Worm (Caenorhabditis elegans): Measurements from ENCODE around the gene C45G9.14.

Gene C45G9.14

DNA sequence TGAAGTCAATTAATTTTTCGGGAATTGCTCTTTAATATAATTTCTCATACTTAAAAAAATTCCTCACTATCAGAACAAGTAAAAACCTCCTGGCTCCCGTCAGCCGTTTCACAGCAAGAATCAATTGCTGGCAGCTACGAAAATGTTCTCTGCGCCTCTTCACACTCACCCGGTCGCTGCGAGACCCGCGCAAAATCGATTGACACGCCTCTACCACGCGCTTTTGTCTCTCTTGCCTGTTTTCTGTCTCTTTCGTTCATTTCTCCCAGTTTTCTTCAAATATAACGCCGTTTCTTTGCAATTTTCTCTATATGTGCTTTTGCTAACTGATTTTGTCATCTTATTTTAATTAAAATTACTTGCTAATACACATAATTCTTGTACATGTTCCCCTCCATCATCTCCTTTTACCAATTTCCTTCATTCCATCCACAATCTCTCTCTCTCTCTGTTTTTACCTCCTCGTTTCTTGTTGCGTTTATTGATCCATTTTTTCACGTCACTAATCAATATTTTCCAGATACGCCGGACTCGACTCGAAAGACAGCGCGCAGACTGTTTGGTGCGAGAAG lies 20.3 kb upstream of the C45G9.14 start, which contains the start of gene pcf-11 (continued):
- TF ChIP-seq egl-43 (GFP tag; IDR thresholded peaks at IDR 0.05) (no peak), aly-2 (tag; optimal IDR thresholded peaks at IDR 0.05) (no peak), dmd-9 (GFP tag; IDR thresholded peaks at IDR 0.05) (no peak), egl-27 (tag; optimal IDR thresholded peaks at IDR 0.05) (no peak), aha-1 (tag) (peak; percentile 86), hlh-11 (tag; optimal IDR thresholded peaks at IDR 0.05) (peak; percentile 64), madf-9 (GFP tag; conservative IDR thresholded peaks at IDR 0.05) (no peak), nhr-77 (tag; optimal IDR thresholded peaks at IDR 0.05) (peak; percentile 52), madf-5 (GFP tag; IDR thresholded peaks at IDR 0.05) (no peak), lin-38 (GFP tag; IDR thresholded peaks at IDR 0.05) (peak; percentile 50), jun-1 (tag; optimal IDR thresholded peaks at IDR 0.05) (no peak), gei-8 (GFP tag; optimal IDR thresholded peaks at IDR 0.05) (no peak), snpc-1.2 (GFP tag; IDR thresholded peaks at IDR 0.05) (no peak), php-3 (GFP tag; IDR thresholded peaks at IDR 0.05) (no peak), ceh-62 (tag; optimal IDR thresholded peaks at IDR 0.05) (no peak), F44E2.7 (GFP tag; IDR thresholded peaks at IDR 0.05) (no peak), lim-7 (GFP tag; IDR thresholded peaks at IDR 0.05) (no peak), dpl-1 (GFP tag; optimal IDR thresholded peaks at IDR 0.05) (peak; percentile 61), duxl-1 (tag; optimal IDR thresholded peaks at IDR 0.05; ENCODE audit: poor library complexity) (no peak), daf-19 (GFP tag; conservative IDR thresholded peaks at IDR 0.05) (no peak), F37D6.2 (tag; optimal IDR thresholded peaks at IDR 0.05) (no peak), R02D3.7 (tag; optimal IDR thresholded peaks at IDR 0.05) (no peak), ztf-11 (tag; optimal IDR thresholded peaks at IDR 0.05) (no peak), F49E8.2 (tag; optimal IDR thresholded peaks at IDR 0.05; ENCODE audit: borderline replicate concordance) (no peak), nhr-102 (tag; optimal IDR thresholded peaks at IDR 0.05) (no peak), saeg-2 (GFP tag; IDR thresholded peaks at IDR 0.05) (no peak), lin-29 (GFP tag; IDR thresholded peaks at IDR 0.05) (no peak), F26F4.8 (GFP tag; conservative IDR thresholded peaks at IDR 0.05) (no peak), T20F7.1 (GFP tag; optimal IDR thresholded peaks at IDR 0.05) (no peak), D1046.2 (GFP tag; IDR thresholded peaks at IDR 0.05) (no peak), arid-1 (GFP tag; conservative IDR thresholded peaks at IDR 0.05) (no peak), sdz-12 (GFP tag; optimal IDR thresholded peaks at IDR 0.05) (no peak), tag-97 (GFP tag; IDR thresholded peaks at IDR 0.05) (no peak), ztf-7 (tag; optimal IDR thresholded peaks at IDR 0.05) (no peak), ceh-82 (tag; optimal IDR thresholded peaks at IDR 0.05) (no peak), ceh-32 (tag; optimal IDR thresholded peaks at IDR 0.05; ENCODE audit: poor library complexity) (no peak), attf-4 (tag; optimal IDR thresholded peaks at IDR 0.05) (no peak), T26A8.4 (GFP tag; IDR thresholded peaks at IDR 0.05) (no peak)

DNA sequence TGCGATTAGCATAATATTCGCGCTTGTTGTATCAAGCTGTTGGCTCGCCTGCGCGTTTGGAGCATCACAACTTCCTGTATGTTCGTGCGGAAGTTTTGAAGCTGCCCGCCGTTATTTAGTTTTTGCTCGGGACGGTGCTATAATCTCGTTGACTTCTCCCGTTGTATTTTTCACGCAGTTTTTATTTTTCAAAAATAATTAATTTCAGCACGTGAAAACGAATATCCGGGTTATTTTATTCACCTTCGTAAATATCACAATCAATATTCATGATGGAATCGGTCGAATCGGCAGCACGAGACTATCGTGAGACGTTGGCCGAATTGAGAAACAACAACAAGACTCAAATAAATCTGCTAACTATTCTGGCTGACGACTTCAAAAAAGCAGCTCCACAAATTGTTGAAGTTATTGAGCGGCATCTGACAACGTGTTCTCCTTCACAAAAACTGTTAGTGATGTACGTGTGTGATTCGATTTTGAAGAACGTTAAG lies 19.6 kb upstream of the C45G9.14 start:
- TF ChIP-seq snpc-1.2 (GFP tag; IDR thresholded peaks at IDR 0.05): peak; percentile 41; the same call in 1 of the 2 replicates
- peak; percentile 53 for TF ChIP-seq nhr-102 (tag; optimal IDR thresholded peaks at IDR 0.05)
- TF ChIP-seq hif-1 (tag; optimal IDR thresholded peaks at IDR 0.05): peak in 1 of 2 experiments; percentile 43
- no peak for TF ChIP-seq nhr-28 (tag; optimal IDR thresholded peaks at IDR 0.05)
- TF ChIP-seq F26F4.8 (GFP tag; conservative IDR thresholded peaks at IDR 0.05): no peak
- TF ChIP-seq lsy-2 (tag; optimal IDR thresholded peaks at IDR 0.05): peak in 1 of 2 experiments; percentile 55
- TF ChIP-seq tag-97 (GFP tag; IDR thresholded peaks at IDR 0.05): no peak
- TF ChIP-seq attf-4 (tag; optimal IDR thresholded peaks at IDR 0.05): no peak
- peak; percentile 41 for TF ChIP-seq sdz-12 (GFP tag; optimal IDR thresholded peaks at IDR 0.05)
- no peak for TF ChIP-seq ceh-82 (tag; optimal IDR thresholded peaks at IDR 0.05)
- peak; percentile 20; the same call in 1 of the 2 replicates for TF ChIP-seq ceh-20 (GFP tag; IDR thresholded peaks at IDR 0.05)
- TF ChIP-seq spr-1 (tag; optimal IDR thresholded peaks at IDR 0.05): peak; percentile 29
- TF ChIP-seq unc-130 (GFP tag; optimal IDR thresholded peaks at IDR 0.05): no peak
- no peak for TF ChIP-seq mdl-1 (tag; optimal IDR thresholded peaks at IDR 0.05)
- 0 out of 2 replicates have a peak, but pooled peaks have one; percentile 11 for TF ChIP-seq php-3 (GFP tag; IDR thresholded peaks at IDR 0.05)
- TF ChIP-seq lin-39 (tag; optimal IDR thresholded peaks at IDR 0.05): no peak
- TF ChIP-seq nhr-48 (tag; optimal IDR thresholded peaks at IDR 0.05): no peak
- no peak for TF ChIP-seq nhr-111 (GFP tag; optimal IDR thresholded peaks at IDR 0.05)
- no peak for TF ChIP-seq daf-12 (tag; optimal IDR thresholded peaks at IDR 0.05)
- no peak; the same call in 1 of the 2 replicates for TF ChIP-seq vab-7 (GFP tag; IDR thresholded peaks at IDR 0.05)
- no peak for TF ChIP-seq lim-7 (GFP tag; IDR thresholded peaks at IDR 0.05)
- TF ChIP-seq nhr-77 (tag; optimal IDR thresholded peaks at IDR 0.05): no peak
